Fruit fly (Drosophila melanogaster): ENCODE measurements around the gene RpL3.

Gene RpL3

dm6 chr3R:11226496-11226895 is 4.8 kb downstream of the RpL3 start, which contains the start of gene CG17726 (continued):
- TF ChIP-seq NfI (GFP tag; optimal IDR thresholded peaks at IDR 0.05) (peak; percentile 96), Xbp1 (GFP tag; optimal IDR thresholded peaks at IDR 0.05) (peak; percentile 98), CG16863 (GFP tag; optimal IDR thresholded peaks at IDR 0.05) (peak; percentile 90), Lpt (GFP tag; optimal IDR thresholded peaks at IDR 0.05) (no peak), shn (GFP tag; optimal IDR thresholded peaks at IDR 0.05) (peak; percentile 79), CG10543 (GFP tag; optimal IDR thresholded peaks at IDR 0.05) (peak; percentile 85), CG16779 (GFP tag; IDR thresholded peaks at IDR 0.05) (peak; percentile 90), maf-S (GFP tag; optimal IDR thresholded peaks at IDR 0.05) (peak; percentile 81), sqz (GFP tag; optimal IDR thresholded peaks at IDR 0.05) (peak; percentile 93), Pdp1 (GFP tag; optimal IDR thresholded peaks at IDR 0.05) (peak; percentile 90 to 95), CG10565 (GFP tag; optimal IDR thresholded peaks at IDR 0.05) (peak; percentile 62), row (GFP tag; IDR thresholded peaks at IDR 0.05) (peak; percentile 100), Rfx (GFP tag; IDR thresholded peaks at IDR 0.05) (peak; percentile 98), jigr1 (GFP tag; IDR thresholded peaks at IDR 0.05) (peak; percentile 88), PHDP (tag; optimal IDR thresholded peaks at IDR 0.05) (peak; percentile 99), CG11398 (GFP tag; optimal IDR thresholded peaks at IDR 0.05) (peak; percentile 82), org-1 (GFP tag; optimal IDR thresholded peaks at IDR 0.05) (peak; percentile 93), Sin3A (optimal IDR thresholded peaks at IDR 0.05) (no peak), CG10267 (tag; optimal IDR thresholded peaks at IDR 0.05) (peak; percentile 94), Atf6 (GFP tag; IDR thresholded peaks at IDR 0.05) (peak; percentile 99), Xrp1 (GFP tag; IDR thresholded peaks at IDR 0.05) (peak; percentile 99), br (optimal IDR thresholded peaks at IDR 0.05) (no peak), MBD-R2 (GFP tag; IDR thresholded peaks at IDR 0.05) (peak; percentile 99), ewg (GFP tag; optimal IDR thresholded peaks at IDR 0.05) (peak; percentile 93), Tbp (GFP tag; optimal IDR thresholded peaks at IDR 0.05) (no peak), wor (GFP tag; IDR thresholded peaks at IDR 0.05) (peak; percentile 97), CG4854 (GFP tag; optimal IDR thresholded peaks at IDR 0.05) (peak; percentile 90), fu2 (GFP tag; optimal IDR thresholded peaks at IDR 0.05) (peak; percentile 82), CG3163 (GFP tag; optimal IDR thresholded peaks at IDR 0.05) (peak; percentile 63), lov (optimal IDR thresholded peaks at IDR 0.05) (no peak), lov (GFP tag; IDR thresholded peaks at IDR 0.05) (peak; percentile 98), sug (tag; optimal IDR thresholded peaks at IDR 0.05) (peak; percentile 95), Dip2 (GFP tag; IDR thresholded peaks at IDR 0.05) (peak; percentile 69), wdn (GFP tag; IDR thresholded peaks at IDR 0.05) (peak; percentile 96), CG18011 (GFP tag; optimal IDR thresholded peaks at IDR 0.05) (peak; percentile 83), CG14014 (GFP tag; IDR thresholded peaks at IDR 0.05) (peak; percentile 98), p53 (GFP tag; optimal IDR thresholded peaks at IDR 0.05) (peak; percentile 56), CG2129 (GFP tag; IDR thresholded peaks at IDR 0.05; ENCODE audit: partially characterized antibody) (no peak), Sox102F (GFP tag; optimal IDR thresholded peaks at IDR 0.05) (peak; percentile 99), gro (GFP tag; optimal IDR thresholded peaks at IDR 0.05) (peak; percentile 80), nerfin-1 (tag; optimal IDR thresholded peaks at IDR 0.05) (peak; percentile 93), CG17802 (tag; optimal IDR thresholded peaks at IDR 0.05) (peak; percentile 69), tna (GFP tag; IDR thresholded peaks at IDR 0.05; ENCODE audit: partially characterized antibody) (no peak), pzg (GFP tag; optimal IDR thresholded peaks at IDR 0.05) (peak; percentile 24), sisA (GFP tag; IDR thresholded peaks at IDR 0.05) (peak; percentile 97), tll (GFP tag; optimal IDR thresholded peaks at IDR 0.05) (peak in 1 of 2 experiments; percentile 65), ac (GFP tag; optimal IDR thresholded peaks at IDR 0.05) (peak; percentile 92), CG13624 (GFP tag; optimal IDR thresholded peaks at IDR 0.05) (peak; percentile 94), CG17612 (GFP tag; IDR thresholded peaks at IDR 0.05) (peak; percentile 96), CG1529 (GFP tag; optimal IDR thresholded peaks at IDR 0.05) (peak; percentile 92), NFAT (GFP tag; IDR thresholded peaks at IDR 0.05) (peak; percentile 90), Meics (GFP tag; optimal IDR thresholded peaks at IDR 0.05) (peak; percentile 96)
